Fruit fly (Drosophila melanogaster): ENCODE results near the gene Hmx.

Hmx gene

DNA sequence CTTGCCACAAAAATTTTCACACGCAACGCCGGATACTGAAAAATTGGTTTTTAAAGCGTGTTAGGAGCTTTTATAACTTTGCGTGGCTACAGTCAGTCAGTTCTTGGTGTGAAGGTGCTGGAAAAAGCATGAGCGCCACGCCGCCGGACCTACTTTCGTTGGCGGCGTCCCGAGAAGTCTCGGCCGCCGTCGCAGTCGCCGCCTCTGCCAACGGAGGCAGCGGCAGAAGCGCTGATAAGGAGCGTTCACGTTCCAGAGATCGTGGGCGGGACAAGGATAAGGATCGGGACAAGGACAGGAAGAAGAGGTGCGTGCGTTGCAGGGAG is 18.3 kb upstream of the Hmx start (continued):
- TF ChIP-seq gcm (GFP tag; optimal IDR thresholded peaks at IDR 0.05) (no peak), Neu2 (GFP tag; optimal IDR thresholded peaks at IDR 0.05; ENCODE audit: borderline replicate concordance) (no peak), CG13287 (GFP tag; IDR thresholded peaks at IDR 0.05; ENCODE audit: partially characterized antibody) (peak; percentile 19; the same call in 1 of the 2 replicates), Taf1 (GFP tag; IDR thresholded peaks at IDR 0.05) (no peak), gce (GFP tag; IDR thresholded peaks at IDR 0.05) (no peak), sisA (GFP tag; IDR thresholded peaks at IDR 0.05) (no peak), lola (GFP tag; optimal IDR thresholded peaks at IDR 0.05) (no peak), gt (GFP tag; IDR thresholded peaks at IDR 0.05) (no peak), CG12942 (GFP tag; optimal IDR thresholded peaks at IDR 0.05) (no peak), sc (optimal IDR thresholded peaks at IDR 0.05) (no peak), sc (GFP tag; optimal IDR thresholded peaks at IDR 0.05) (no peak), CG33213 (GFP tag; optimal IDR thresholded peaks at IDR 0.05) (no peak), pfk (GFP tag; optimal IDR thresholded peaks at IDR 0.05) (peak; percentile 90), Adf1 (GFP tag; IDR thresholded peaks at IDR 0.05) (peak; percentile 97), CG12391 (tag; optimal IDR thresholded peaks at IDR 0.05) (no peak), Nf-YA (GFP tag; IDR thresholded peaks at IDR 0.05) (no peak), fd64A (GFP tag; optimal IDR thresholded peaks at IDR 0.05) (no peak), CG8290 (GFP tag; optimal IDR thresholded peaks at IDR 0.05) (no peak), CG8290 (tag; optimal IDR thresholded peaks at IDR 0.05) (no peak), sna (GFP tag; IDR thresholded peaks at IDR 0.05; ENCODE audit: partially characterized antibody) (0 out of 2 replicates have a peak, but pooled peaks have one; percentile 33), peb (GFP tag; IDR thresholded peaks at IDR 0.05) (no peak), CG7786 (GFP tag; optimal IDR thresholded peaks at IDR 0.05) (no peak), CG2199 (GFP tag; IDR thresholded peaks at IDR 0.05) (no peak), az2 (GFP tag; optimal IDR thresholded peaks at IDR 0.05) (no peak), ftz-f1 (GFP tag; optimal IDR thresholded peaks at IDR 0.05) (no peak), bcd (GFP tag; optimal IDR thresholded peaks at IDR 0.05) (no peak), ato (GFP tag; IDR thresholded peaks at IDR 0.05; ENCODE audit: partially characterized antibody) (0 out of 2 replicates have a peak, but pooled peaks have one; percentile 23), Hr78 (GFP tag; optimal IDR thresholded peaks at IDR 0.05) (no peak), Abd-B (GFP tag; optimal IDR thresholded peaks at IDR 0.05) (no peak), CG9727 (GFP tag; optimal IDR thresholded peaks at IDR 0.05) (no peak), CkIIα-i1 (GFP tag; IDR thresholded peaks at IDR 0.05) (no peak), CG17568 (GFP tag; optimal IDR thresholded peaks at IDR 0.05) (no peak), CG15479 (GFP tag; optimal IDR thresholded peaks at IDR 0.05) (no peak), kni (GFP tag; optimal IDR thresholded peaks at IDR 0.05) (no peak)

DNA sequence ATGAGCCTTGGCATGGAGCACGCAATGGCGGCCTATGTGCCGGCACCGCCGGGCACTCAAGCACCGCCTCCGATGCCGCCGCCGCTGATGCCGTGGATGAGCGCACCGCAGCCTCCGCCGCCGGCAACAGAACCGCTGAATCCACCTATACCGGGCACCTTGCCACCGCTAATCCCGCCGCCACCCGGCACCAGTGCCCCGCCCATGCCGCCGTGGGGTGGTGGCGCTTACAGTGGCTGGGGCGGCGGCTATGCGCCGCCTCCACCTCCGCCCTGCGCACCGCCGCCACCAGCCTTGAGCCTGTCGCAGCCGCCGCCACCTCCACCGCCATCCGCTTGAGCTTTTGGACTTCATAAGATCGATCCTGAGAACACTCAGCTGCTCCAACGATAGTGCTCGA is 14.1 kb upstream of the Hmx start:
- TF ChIP-seq Antp (GFP tag; optimal IDR thresholded peaks at IDR 0.05) (no peak), pho (GFP tag; optimal IDR thresholded peaks at IDR 0.05) (no peak), row (GFP tag; IDR thresholded peaks at IDR 0.05) (no peak), GATAe (GFP tag; conservative IDR thresholded peaks at IDR 0.05) (no peak), Drgx (GFP tag; IDR thresholded peaks at IDR 0.05) (no peak), ind (GFP tag; optimal IDR thresholded peaks at IDR 0.05) (no peak), vnd (GFP tag; IDR thresholded peaks at IDR 0.05; ENCODE audit: partially characterized antibody) (no peak), CG18262 (tag; optimal IDR thresholded peaks at IDR 0.05) (no peak), ken (GFP tag; IDR thresholded peaks at IDR 0.05) (no peak), CG18011 (GFP tag; optimal IDR thresholded peaks at IDR 0.05) (no peak), repo (GFP tag; optimal IDR thresholded peaks at IDR 0.05) (no peak), CG16813 (GFP tag; IDR thresholded peaks at IDR 0.05; ENCODE audit: partially characterized antibody) (0 out of 3 replicates have a peak, but pooled peaks have one; percentile 12), CG2889 (GFP tag; IDR thresholded peaks at IDR 0.05) (no peak), NC2β (GFP tag; optimal IDR thresholded peaks at IDR 0.05) (no peak), CG4617 (GFP tag; optimal IDR thresholded peaks at IDR 0.05; ENCODE audit: borderline replicate concordance) (no peak), insv (GFP tag; optimal IDR thresholded peaks at IDR 0.05) (no peak), Bgb (GFP tag; IDR thresholded peaks at IDR 0.05; ENCODE audit: partially characterized antibody) (0 out of 2 replicates have a peak, but pooled peaks have one; percentile 21), gt (GFP tag; IDR thresholded peaks at IDR 0.05) (no peak), CG3838 (GFP tag; optimal IDR thresholded peaks at IDR 0.05) (no peak), sens (GFP tag) (peak; percentile 9), Hr39 (optimal IDR thresholded peaks at IDR 0.05) (peak; percentile 6)
